Worm (Caenorhabditis elegans): ENCODE measurements around the gene swt-6.

DNA sequence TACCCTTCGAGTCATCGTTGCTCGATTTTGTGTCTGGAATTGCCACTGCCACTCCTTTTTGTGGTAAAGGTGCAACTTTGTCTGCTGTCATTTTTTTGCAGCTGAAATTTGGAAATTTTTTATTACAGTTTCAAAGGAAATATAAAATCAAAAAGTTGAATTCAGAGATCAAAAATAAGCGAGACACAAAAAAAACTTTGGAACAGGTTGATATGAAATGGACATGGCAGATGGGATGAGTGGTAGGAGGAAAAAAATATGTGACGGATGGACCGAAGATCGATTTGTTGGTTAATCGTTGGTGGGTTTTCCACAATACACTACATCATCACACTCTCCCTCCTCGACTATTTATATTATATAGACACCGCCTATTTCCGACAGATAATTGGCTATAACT is 19.6 kb upstream of the swt-6 start, which contains the start of gene R10D12.1:
- TF ChIP-seq pha-4 (tag; optimal IDR thresholded peaks at IDR 0.05) (no peak), hrde-1 (tag; optimal IDR thresholded peaks at IDR 0.05; ENCODE audit: borderline replicate concordance) (no peak), rcor-1 (GFP tag; IDR thresholded peaks at IDR 0.05) (no peak)

Measured in whole organism, young adult.